Fruit fly (Drosophila melanogaster): ENCODE data around the gene PK2-R1.

The PK2-R1 gene

DNA sequence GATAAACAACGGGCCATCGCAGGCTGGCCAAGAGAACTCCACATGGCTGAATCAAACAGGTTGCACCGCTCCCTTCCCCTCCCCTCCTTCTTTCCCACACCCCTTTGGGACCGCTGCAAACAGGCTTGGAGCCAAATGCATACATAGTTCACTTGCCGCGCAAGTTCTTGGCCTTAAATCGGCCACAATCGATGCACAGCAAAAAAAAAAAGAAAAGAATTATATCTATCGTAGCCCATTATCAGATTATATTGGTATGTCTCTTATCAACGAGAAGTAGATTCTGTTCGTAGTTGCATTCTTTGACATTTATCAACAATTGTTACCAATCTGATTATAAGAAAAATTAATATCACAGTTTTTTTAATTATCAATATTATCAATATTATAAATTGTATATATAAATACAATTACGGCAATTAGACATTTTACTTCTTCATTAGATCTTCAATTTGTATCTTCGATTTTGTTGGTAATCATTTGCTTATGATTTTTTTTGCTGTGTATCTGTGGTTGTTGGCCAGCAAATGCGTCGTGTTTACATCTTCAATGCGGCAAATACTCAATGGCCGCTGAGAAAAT, 32.7 kb upstream of the PK2-R1 start (continued):
- TF ChIP-seq tin (GFP tag; optimal IDR thresholded peaks at IDR 0.05) (peak; percentile 14), CG17359 (tag; optimal IDR thresholded peaks at IDR 0.05) (peak; percentile 20), Xbp1 (GFP tag; optimal IDR thresholded peaks at IDR 0.05) (peak; percentile 45), eve (GFP tag; optimal IDR thresholded peaks at IDR 0.05) (no peak), ranshi (GFP tag; IDR thresholded peaks at IDR 0.05) (no peak), CG10654 (GFP tag; optimal IDR thresholded peaks at IDR 0.05) (peak; percentile 10), CG1233 (GFP tag; optimal IDR thresholded peaks at IDR 0.05) (peak; percentile 28), klu (GFP tag; IDR thresholded peaks at IDR 0.05) (no peak), gsb-n (tag; optimal IDR thresholded peaks at IDR 0.05) (peak; percentile 73), dmrt99B (tag; optimal IDR thresholded peaks at IDR 0.05) (peak; percentile 68), nom (GFP tag; optimal IDR thresholded peaks at IDR 0.05) (peak; percentile 40), exex (tag; optimal IDR thresholded peaks at IDR 0.05) (no peak), D (optimal IDR thresholded peaks at IDR 0.05) (no peak), D (GFP tag; optimal IDR thresholded peaks at IDR 0.05) (peak; percentile 59), az2 (GFP tag; optimal IDR thresholded peaks at IDR 0.05) (peak; percentile 39), CG32767 (GFP tag; IDR thresholded peaks at IDR 0.05) (peak; percentile 13; the same call in 1 of the 2 replicates), MESR4 (GFP tag; optimal IDR thresholded peaks at IDR 0.05) (no peak), zfh1 (GFP tag; IDR thresholded peaks at IDR 0.05) (peak; percentile 32; the same call in 1 of the 3 replicates), tio (GFP tag; optimal IDR thresholded peaks at IDR 0.05) (peak; percentile 14), CG18262 (tag; optimal IDR thresholded peaks at IDR 0.05) (peak; percentile 85), grau (tag; optimal IDR thresholded peaks at IDR 0.05) (peak; percentile 62), CG6254 (GFP tag; optimal IDR thresholded peaks at IDR 0.05) (peak; percentile 52), CG15479 (GFP tag; optimal IDR thresholded peaks at IDR 0.05) (no peak), lab (GFP tag; optimal IDR thresholded peaks at IDR 0.05) (no peak), CG12659 (GFP tag; optimal IDR thresholded peaks at IDR 0.05) (peak; percentile 22), sqz (GFP tag; optimal IDR thresholded peaks at IDR 0.05) (peak; percentile 38), Lhr (GFP tag; optimal IDR thresholded peaks at IDR 0.05) (peak; percentile 31), D19A (tag; optimal IDR thresholded peaks at IDR 0.05) (peak; percentile 62), CG9727 (GFP tag; optimal IDR thresholded peaks at IDR 0.05) (peak; percentile 57), CG1602 (GFP tag; optimal IDR thresholded peaks at IDR 0.05) (peak; percentile 30), B-H2 (GFP tag; optimal IDR thresholded peaks at IDR 0.05) (no peak), CG30431 (GFP tag; optimal IDR thresholded peaks at IDR 0.05) (no peak), cad (GFP tag; optimal IDR thresholded peaks at IDR 0.05) (no peak), CG10147 (GFP tag; optimal IDR thresholded peaks at IDR 0.05) (peak; percentile 14), kah (GFP tag; optimal IDR thresholded peaks at IDR 0.05) (peak; percentile 5), org-1 (GFP tag; optimal IDR thresholded peaks at IDR 0.05) (peak; percentile 27), dmrt11E (tag; optimal IDR thresholded peaks at IDR 0.05) (peak; percentile 79), E2f2 (GFP tag; IDR thresholded peaks at IDR 0.05) (no peak), CG33557 (GFP tag; optimal IDR thresholded peaks at IDR 0.05) (peak; percentile 60), ttk (GFP tag; IDR thresholded peaks at IDR 0.05) (no peak), CG15269 (tag; optimal IDR thresholded peaks at IDR 0.05) (peak; percentile 19), CG31441 (GFP tag; IDR thresholded peaks at IDR 0.05) (peak; percentile 85)

Measured in whole organism, embryonic.